Worm (Caenorhabditis elegans) whole organism, young adult: ENCODE measurements around the gene scl-5.

ENCODE experiments used
- B0019.2 ChIP-seq: fragments of 200-800 bp; sonication (Bioruptor generic); conservative IDR thresholded peaks from 2 replicates; pipeline ENCODE4 v1.3.6; 2022; ENCODE audit warnings: missing genetic modification reagents, missing genetic modification characterization, missing compliant biosample characterization
- B0336.3 ChIP-seq: fragments of 200-800 bp; sonication (Bioruptor generic); IDR thresholded peaks from 2 replicates; pipeline ENCODE4 v1.3.6; 2022; ENCODE audit warnings: missing genetic modification characterization, missing compliant biosample characterization
- C17E4.6 ChIP-seq: fragments of 200-800 bp; sonication (Bioruptor generic); IDR thresholded peaks from 2 replicates; pipeline ENCODE4 v1.3.6; 2022; ENCODE audit warnings: missing genetic modification reagents, missing genetic modification characterization, missing compliant biosample characterization
- D2030.7 ChIP-seq: fragments of 200-800 bp; sonication (Bioruptor generic); IDR thresholded peaks from 2 replicates; pipeline ENCODE4 v1.3.6; 2022; ENCODE audit warnings: missing genetic modification reagents, missing genetic modification characterization, missing compliant biosample characterization
- F22D6.2 ChIP-seq: sonication (generic microtip); optimal IDR thresholded peaks from 2 replicates; lab custom pipeline; 2016; ENCODE audit warnings: mild to moderate bottlenecking, missing genetic modification characterization, missing compliant biosample characterization
- F37B4.10 ChIP-seq: fragments of 200-800 bp; sonication (Bioruptor generic); IDR thresholded peaks from 2 replicates; pipeline ENCODE4 v1.3.6; 2022; ENCODE audit warnings: missing genetic modification characterization, missing compliant biosample characterization
- F39B2.1 ChIP-seq: fragments of 200-800 bp; sonication (Bioruptor generic); IDR thresholded peaks from 2 replicates; pipeline ENCODE4 v1.3.6; 2022; ENCODE audit warnings: missing genetic modification reagents, missing genetic modification characterization, missing compliant biosample characterization
- F55B11.4 ChIP-seq: sonication (generic microtip); optimal IDR thresholded peaks from 2 replicates; lab custom pipeline; 2016; ENCODE audit warnings: missing compliant biosample characterization, missing genetic modification characterization, borderline replicate concordance; ENCODE audit not compliant: insufficient read depth
- F57A8.1 ChIP-seq: fragments of 200-800 bp; sonication (Bioruptor generic); optimal IDR thresholded peaks from 2 replicates; lab custom pipeline; 2018; ENCODE audit warnings: mild to moderate bottlenecking, missing genetic modification characterization, moderate library complexity, missing compliant biosample characterization
- K11D2.4 ChIP-seq: fragments of 200-800 bp; sonication (Bioruptor generic); IDR thresholded peaks from 2 replicates; pipeline ENCODE4 v1.3.6; 2022; ENCODE audit warnings: missing genetic modification reagents, missing genetic modification characterization, missing compliant biosample characterization
- T26A5.8 ChIP-seq: sonication (generic microtip); optimal IDR thresholded peaks from 2 replicates; lab custom pipeline; 2016; ENCODE audit warnings: missing genetic modification characterization, missing compliant biosample characterization
- Y53G8AR.9 ChIP-seq: fragments of 200-800 bp; sonication (Bioruptor generic); conservative IDR thresholded peaks from 2 replicates; pipeline ENCODE4 v1.3.6; 2022; ENCODE audit warnings: missing genetic modification reagents, missing genetic modification characterization, missing compliant biosample characterization
- Y56A3A.18 ChIP-seq: fragments of 200-800 bp; sonication (Bioruptor generic); IDR thresholded peaks from 2 replicates; pipeline ENCODE4 v1.3.6; 2022; ENCODE audit warnings: missing genetic modification reagents, missing genetic modification characterization, missing compliant biosample characterization
- Y67H2A.10 ChIP-seq: fragments of 200-800 bp; sonication (Bioruptor generic); conservative IDR thresholded peaks from 2 replicates; pipeline ENCODE4 v1.3.6; 2022; ENCODE audit warnings: missing genetic modification reagents, missing genetic modification characterization, missing compliant biosample characterization
- Y79H2A.3 ChIP-seq: fragments of 200-800 bp; sonication (Bioruptor generic); conservative IDR thresholded peaks from 2 replicates; pipeline ENCODE4 v1.3.6; 2022; ENCODE audit warnings: missing genetic modification reagents, missing genetic modification characterization, missing compliant biosample characterization
- ZK185.1 ChIP-seq: sonication (generic microtip); optimal IDR thresholded peaks from 2 replicates; lab custom pipeline; 2016; ENCODE audit warnings: mild to moderate bottlenecking, missing genetic modification characterization, missing compliant biosample characterization; ENCODE audit not compliant: poor library complexity, severe bottlenecking
- aptf-2 ChIP-seq: fragments of 200-800 bp; sonication (Bioruptor generic); conservative IDR thresholded peaks from 2 replicates; pipeline ENCODE4 v1.3.6; 2022; ENCODE audit warnings: missing genetic modification reagents, missing genetic modification characterization, missing compliant biosample characterization
- aptf-3 ChIP-seq: fragments of 200-800 bp; sonication (Bioruptor generic); IDR thresholded peaks from 2 replicates; pipeline ENCODE4 v1.3.6; 2022; ENCODE audit warnings: missing genetic modification characterization, missing compliant biosample characterization
- athp-1 ChIP-seq: sonication (generic microtip); optimal IDR thresholded peaks from 2 replicates; lab custom pipeline; 2017; ENCODE audit warnings: mild to moderate bottlenecking, missing genetic modification characterization, missing compliant biosample characterization
- attf-3 ChIP-seq: fragments of 200-800 bp; sonication (Bioruptor generic); conservative IDR thresholded peaks from 2 replicates; pipeline ENCODE4 v1.3.6; 2022; ENCODE audit warnings: missing genetic modification reagents, missing genetic modification characterization, missing compliant biosample characterization
- attf-5 ChIP-seq: fragments of 200-800 bp; sonication (Bioruptor generic); optimal IDR thresholded peaks from 2 replicates; lab custom pipeline; 2018; ENCODE audit warnings: mild to moderate bottlenecking, missing genetic modification characterization, missing compliant biosample characterization
- bed-2 ChIP-seq: fragments of 200-800 bp; sonication (Bioruptor generic); IDR thresholded peaks from 2 replicates; pipeline ENCODE4 v1.3.6; 2022; ENCODE audit warnings: missing genetic modification reagents, missing genetic modification characterization, missing compliant biosample characterization
- ceh-27 ChIP-seq: fragments of 200-800 bp; sonication (Bioruptor generic); optimal IDR thresholded peaks from 2 replicates; lab custom pipeline; 2018; ENCODE audit warnings: mild to moderate bottlenecking, missing genetic modification characterization, moderate library complexity, missing compliant biosample characterization
- die-1 ChIP-seq: sonication (generic microtip); optimal IDR thresholded peaks from 2 replicates; lab custom pipeline; 2016; ENCODE audit warnings: missing genotype, mild to moderate bottlenecking, missing genetic modification characterization, missing compliant biosample characterization
- dox-1 ChIP-seq: fragments of 200-800 bp; sonication (Bioruptor generic); IDR thresholded peaks from 2 replicates; pipeline ENCODE4 v1.3.6; 2022; ENCODE audit warnings: missing genetic modification reagents, missing genetic modification characterization, missing compliant biosample characterization
- dpff-1 ChIP-seq: sonication (generic microtip); optimal IDR thresholded peaks from 2 replicates; lab custom pipeline; 2017; ENCODE audit warnings: mild to moderate bottlenecking, missing genetic modification characterization, missing compliant biosample characterization
- dpl-1 ChIP-seq: fragments of 150-350 bp; optimal IDR thresholded peaks from 2 replicates; lab custom pipeline; 2014; ENCODE audit warnings: missing biosample characterization, missing genetic modification reagents, missing genetic modification characterization
- egl-18 ChIP-seq: fragments of 200-800 bp; sonication (Bioruptor generic); IDR thresholded peaks from 2 replicates; pipeline ENCODE4 v1.3.6; 2022; ENCODE audit warnings: missing genetic modification reagents, missing genetic modification characterization, missing compliant biosample characterization
- fkh-3 ChIP-seq: sonication (generic microtip); optimal IDR thresholded peaks from 2 replicates; lab custom pipeline; 2016; ENCODE audit warnings: mild to moderate bottlenecking, missing genetic modification characterization, missing compliant biosample characterization
- him-1 ChIP-seq: sonication (generic microtip); optimal IDR thresholded peaks from 2 replicates; lab custom pipeline; 2016; ENCODE audit warnings: missing genotype, missing genetic modification reagents, missing genetic modification characterization, missing compliant biosample characterization
- hlh-26 ChIP-seq: fragments of 200-800 bp; sonication (Bioruptor generic); conservative IDR thresholded peaks from 2 replicates; pipeline ENCODE4 v1.3.6; 2022; ENCODE audit warnings: missing genetic modification reagents, missing genetic modification characterization, missing compliant biosample characterization
- hsf-1 ChIP-seq: fragments of 200-800 bp; sonication (Bioruptor generic); IDR thresholded peaks from 2 replicates; pipeline ENCODE4 v1.3.6; 2022; ENCODE audit warnings: missing genetic modification reagents, missing genetic modification characterization, missing compliant biosample characterization
- lin-35 ChIP-seq, 3 experiments: fragments of 150-350 bp in 2 of 3; sonication (generic microtip) in 1 of 3; optimal IDR thresholded peaks; 2 replicates each; lab custom pipeline; 2014 to 2018; ENCODE audit warnings: missing biosample characterization in 3 of 3, missing genetic modification characterization in 3 of 3, missing genetic modification reagents in 3 of 3
- lin-54 ChIP-seq: fragments of 200-800 bp; sonication (Bioruptor generic); optimal IDR thresholded peaks from 2 replicates; lab custom pipeline; 2018; ENCODE audit warnings: mild to moderate bottlenecking, missing genetic modification characterization, missing compliant biosample characterization
- madf-6 ChIP-seq: fragments of 200-800 bp; sonication (Bioruptor generic); IDR thresholded peaks from 2 replicates; pipeline ENCODE4 v1.3.6; 2022; ENCODE audit warnings: missing genetic modification reagents, missing genetic modification characterization, missing compliant biosample characterization
- mel-28 ChIP-seq: sonication (generic microtip); optimal IDR thresholded peaks from 2 replicates; lab custom pipeline; 2016; ENCODE audit warnings: borderline replicate concordance, mild to moderate bottlenecking, missing genetic modification characterization, missing compliant biosample characterization
- mes-4 ChIP-seq: sonication (generic microtip); optimal IDR thresholded peaks from 2 replicates; lab custom pipeline; 2016; ENCODE audit warnings: missing genotype, missing genetic modification characterization, missing compliant biosample characterization
- mxl-1 ChIP-seq: sonication (generic microtip); optimal IDR thresholded peaks from 2 replicates; lab custom pipeline; 2016; ENCODE audit warnings: missing genetic modification characterization, missing compliant biosample characterization
- nhr-120 ChIP-seq: fragments of 200-800 bp; sonication (Bioruptor generic); IDR thresholded peaks from 2 replicates; pipeline ENCODE4 v1.3.6; 2022; ENCODE audit warnings: missing genetic modification characterization, missing compliant biosample characterization
- nhr-179 ChIP-seq: sonication (generic microtip); optimal IDR thresholded peaks from 2 replicates; lab custom pipeline; 2016; ENCODE audit warnings: mild to moderate bottlenecking, missing genetic modification characterization, missing compliant biosample characterization
- pha-4 ChIP-seq: fragments of 150-350 bp; sonication (generic microtip); optimal IDR thresholded peaks from 2 replicates; lab custom pipeline; 2014; ENCODE audit warnings: missing biosample characterization, missing genetic modification reagents, missing genetic modification characterization
- repo-1 ChIP-seq: sonication (generic microtip); optimal IDR thresholded peaks from 2 replicates; lab custom pipeline; 2017; ENCODE audit warnings: mild to moderate bottlenecking, missing genetic modification characterization, missing compliant biosample characterization
- snpc-1.1 ChIP-seq: sonication (generic microtip); optimal IDR thresholded peaks from 2 replicates; lab custom pipeline; 2017; ENCODE audit warnings: missing genetic modification characterization, mild to moderate bottlenecking, missing compliant biosample characterization, antibody characterized with exemption, moderate library complexity, missing genotype, missing genetic modification reagents; ENCODE audit not compliant: insufficient read depth
- snpc-1.3 ChIP-seq: sonication (generic microtip); optimal IDR thresholded peaks from 2 replicates; lab custom pipeline; 2017; ENCODE audit warnings: missing genetic modification characterization, mild to moderate bottlenecking, missing compliant biosample characterization, antibody characterized with exemption, moderate library complexity, missing genotype, missing genetic modification reagents; ENCODE audit not compliant: insufficient read depth
- somi-1 ChIP-seq: fragments of 200-800 bp; sonication (Bioruptor generic); optimal IDR thresholded peaks from 2 replicates; lab custom pipeline; 2018; ENCODE audit warnings: mild to moderate bottlenecking, missing genetic modification characterization, missing compliant biosample characterization
- tbx-9 ChIP-seq: sonication (generic microtip); optimal IDR thresholded peaks from 2 replicates; lab custom pipeline; 2016; ENCODE audit warnings: borderline replicate concordance, missing genetic modification characterization, inconsistent platforms, missing compliant biosample characterization
- ztf-18 ChIP-seq: sonication (generic microtip); optimal IDR thresholded peaks from 2 replicates; lab custom pipeline; 2016; ENCODE audit warnings: missing genotype, mild to moderate bottlenecking, missing genetic modification characterization, missing compliant biosample characterization
- ztf-28 ChIP-seq: fragments of 200-800 bp; sonication (Bioruptor generic); IDR thresholded peaks from 2 replicates; pipeline ENCODE4 v1.3.6; 2022; ENCODE audit warnings: missing genetic modification reagents, missing genetic modification characterization, missing compliant biosample characterization
- ztf-6 ChIP-seq: fragments of 200-800 bp; sonication (Bioruptor generic); IDR thresholded peaks from 2 replicates; pipeline ENCODE4 v1.3.6; 2022; ENCODE audit warnings: missing genetic modification reagents, missing genetic modification characterization, missing compliant biosample characterization

The scl-5 gene

ce11 chrIV:13093677-13094076 lies 29.9 kb downstream of the scl-5 start, which contains the start of the genes prcc-1 and C39E9.12:
prcc-1 (minus strand) TSS chrIV:13093795.
C39E9.12 (plus strand) TSS chrIV:13094007.
- TF ChIP-seq ztf-6: no peak
- TF ChIP-seq dpff-1: no peak
- no peak for TF ChIP-seq mel-28
- no peak for TF ChIP-seq tbx-9
- peak; percentile 49; the same call in 1 of the 2 replicates for TF ChIP-seq attf-3
- no peak for TF ChIP-seq Y79H2A.3
- TF ChIP-seq ZK185.1 (tag; lab: Kevin White, UChicago): no peak
- no peak for TF ChIP-seq Y56A3A.18
- TF ChIP-seq D2030.7 (GFP tag; lab: Robert Waterston, UW): peak; percentile 89
- TF ChIP-seq mxl-1 (tag; lab: Kevin White, UChicago): no peak
- no peak for TF ChIP-seq bed-2 (GFP tag; lab: Robert Waterston, UW)
- no peak for TF ChIP-seq F55B11.4 (tag; lab: Kevin White, UChicago)
- peak; percentile 82 for TF ChIP-seq lin-54 (GFP tag; lab: Kevin White, UChicago)
- 0 out of 2 replicates have a peak, but pooled peaks have one; percentile 21 for TF ChIP-seq B0336.3 (GFP tag; lab: Robert Waterston, UW)
- peak; percentile 3 for TF ChIP-seq snpc-1.3
- no peak for TF ChIP-seq K11D2.4 (GFP tag; lab: Robert Waterston, UW)
- peak; percentile 91 for TF ChIP-seq dpl-1 (GFP tag; lab: Kevin White, UChicago)
- TF ChIP-seq mes-4: no peak
- peak in 2 of 3 experiments; percentile 1 to 86 for TF ChIP-seq lin-35 (GFP tag; optimal IDR thresholded peaks at IDR 0.05; lab: Kevin White, UChicago)
- TF ChIP-seq snpc-1.1 (tag; lab: Kevin White, UChicago): peak; percentile 58
- peak; percentile 12 for TF ChIP-seq ceh-27 (GFP tag; lab: Kevin White, UChicago)
- no peak for TF ChIP-seq F37B4.10
- TF ChIP-seq F57A8.1 (GFP tag; lab: Kevin White, UChicago): no peak
- TF ChIP-seq T26A5.8 (tag; lab: Kevin White, UChicago): no peak
- no peak for TF ChIP-seq ztf-18
- peak; percentile 44 for TF ChIP-seq attf-5 (GFP tag; lab: Kevin White, UChicago)
- peak; percentile 95 for TF ChIP-seq madf-6
- TF ChIP-seq somi-1 (GFP tag; lab: Kevin White, UChicago): no peak
- no peak for TF ChIP-seq egl-18 (GFP tag; lab: Robert Waterston, UW)
- TF ChIP-seq die-1 (tag; lab: Kevin White, UChicago): no peak
- no peak for TF ChIP-seq fkh-3 (tag; lab: Kevin White, UChicago)
- TF ChIP-seq aptf-2 (GFP tag; lab: Robert Waterston, UW): no peak
- peak; percentile 71 for TF ChIP-seq dox-1
- no peak for TF ChIP-seq F22D6.2 (tag; lab: Kevin White, UChicago)
- no peak for TF ChIP-seq F39B2.1 (GFP tag; lab: Robert Waterston, UW)
- TF ChIP-seq nhr-120 (GFP tag; lab: Robert Waterston, UW): no peak
- peak; percentile 1 for TF ChIP-seq him-1 (tag; lab: Kevin White, UChicago)
- TF ChIP-seq nhr-179 (tag; lab: Kevin White, UChicago): no peak
- TF ChIP-seq hlh-26 (GFP tag; lab: Robert Waterston, UW): no peak
- no peak for TF ChIP-seq repo-1 (tag; lab: Kevin White, UChicago)
- no peak for TF ChIP-seq C17E4.6 (GFP tag; lab: Robert Waterston, UW)
- TF ChIP-seq pha-4 (tag; lab: Kevin White, UChicago): no peak
- TF ChIP-seq aptf-3: no peak
- TF ChIP-seq B0019.2 (GFP tag; lab: Robert Waterston, UW): peak; percentile 69
- TF ChIP-seq Y53G8AR.9 (GFP tag; lab: Robert Waterston, UW): 0 out of 2 replicates have a peak, but pooled peaks have one; percentile 13
- TF ChIP-seq Y67H2A.10 (GFP tag; lab: Robert Waterston, UW): no peak
- no peak for TF ChIP-seq ztf-28 (GFP tag; lab: Robert Waterston, UW)
- no peak for TF ChIP-seq athp-1 (tag; lab: Kevin White, UChicago)
- no peak; the same call in 1 of the 2 replicates for TF ChIP-seq hsf-1 (GFP tag; lab: Robert Waterston, UW)
